Worm (Caenorhabditis elegans): ENCODE results near the gene fil-1.
"Not testable (repeated sequence)": the region's sequence is repeated elsewhere in the genome, so short reads cannot be mapped to it uniquely, and the experiment has no call there.

fil-1 gene

ce11 chrV:15020229-15020628 lies 26.6 kb downstream of the fil-1 start, which contains the start of gene F14H8.2:
Gene F14H8.2, minus strand, starts transcription at chrV:15020329.
- TF ChIP-seq nhr-2 (tag; optimal IDR thresholded peaks at IDR 0.05): no peak
- no peak for TF ChIP-seq mep-1 (tag; optimal IDR thresholded peaks at IDR 0.05)
- TF ChIP-seq drap-1 (GFP tag; optimal IDR thresholded peaks at IDR 0.05): no peak
- no peak for TF ChIP-seq ham-2 (GFP tag; optimal IDR thresholded peaks at IDR 0.05)
- no peak for TF ChIP-seq ceh-39 (tag; optimal IDR thresholded peaks at IDR 0.05)
- no peak for TF ChIP-seq lin-32 (GFP tag; optimal IDR thresholded peaks at IDR 0.05)
- no peak for TF ChIP-seq hlh-1 (tag; optimal IDR thresholded peaks at IDR 0.05)
- TF ChIP-seq bed-3 (GFP tag; optimal IDR thresholded peaks at IDR 0.05): no peak
- no peak for TF ChIP-seq nhr-76 (tag; optimal IDR thresholded peaks at IDR 0.05)
- no peak for TF ChIP-seq nhr-12 (tag; optimal IDR thresholded peaks at IDR 0.05)
- TF ChIP-seq tbx-8 (GFP tag; optimal IDR thresholded peaks at IDR 0.05): no peak
- TF ChIP-seq cnd-1 (tag; optimal IDR thresholded peaks at IDR 0.05): no peak
- TF ChIP-seq unc-39 (tag; optimal IDR thresholded peaks at IDR 0.05): no peak
- no peak for TF ChIP-seq ceh-43 (GFP tag; optimal IDR thresholded peaks at IDR 0.05)
- TF ChIP-seq nhr-237 (tag; optimal IDR thresholded peaks at IDR 0.05): no peak
- no peak for TF ChIP-seq mls-2 (tag; optimal IDR thresholded peaks at IDR 0.05)
- no peak for TF ChIP-seq pha-4 (tag; optimal IDR thresholded peaks at IDR 0.05)
- TF ChIP-seq sptf-1 (tag; optimal IDR thresholded peaks at IDR 0.05): no peak
- no peak for TF ChIP-seq ztf-11 (tag; optimal IDR thresholded peaks at IDR 0.05)

- TF ChIP-seq tbx-8 (GFP tag; optimal IDR thresholded peaks at IDR 0.05) (no peak), cnd-1 (tag; optimal IDR thresholded peaks at IDR 0.05) (no peak), ces-1 (GFP tag; optimal IDR thresholded peaks at IDR 0.05) (no peak), flh-1 (GFP tag; optimal IDR thresholded peaks at IDR 0.05) (no peak), mab-5 (tag; optimal IDR thresholded peaks at IDR 0.05) (no peak), ham-2 (GFP tag; optimal IDR thresholded peaks at IDR 0.05) (no peak), drap-1 (GFP tag; optimal IDR thresholded peaks at IDR 0.05) (no peak), zip-8 (tag; optimal IDR thresholded peaks at IDR 0.05) (no peak), mls-2 (tag; optimal IDR thresholded peaks at IDR 0.05) (no peak), hlh-1 (tag; optimal IDR thresholded peaks at IDR 0.05) (no peak), pha-4 (tag; optimal IDR thresholded peaks at IDR 0.05) (no peak), elt-1 (tag; optimal IDR thresholded peaks at IDR 0.05; ENCODE audit: borderline replicate concordance, insufficient read depth) (no peak), M03D4.4 (tag; optimal IDR thresholded peaks at IDR 0.05) (no peak), mep-1 (tag; optimal IDR thresholded peaks at IDR 0.05) (no peak), nhr-12 (tag; optimal IDR thresholded peaks at IDR 0.05) (no peak)
These were observed 27.1 kb downstream of the fil-1 start, which contains the start of gene F14H8.5 for ce11 chrV:15020732-15021131. Gene F14H8.5, plus strand, starts transcription at chrV:15021032.

- no peak for TF ChIP-seq lsy-2 (tag; optimal IDR thresholded peaks at IDR 0.05)
- TF ChIP-seq ceh-83 (GFP tag; optimal IDR thresholded peaks at IDR 0.05): no peak
- no peak for TF ChIP-seq unc-62 (GFP tag; optimal IDR thresholded peaks at IDR 0.05)
- TF ChIP-seq flh-1 (GFP tag; optimal IDR thresholded peaks at IDR 0.05): no peak
These were observed 29.9 kb downstream of the fil-1 start, which contains the start of gene F14H8.4 for ce11 chrV:15023544-15023943. Gene F14H8.4, plus strand, starts transcription at chrV:15023844.

ce11 chrV:15028896-15029519 lies 35.4 kb downstream of the fil-1 start, which contains the start of gene F14H8.8:
Gene F14H8.8, plus strand, starts transcription at chrV:15029469.
- no peak for TF ChIP-seq ces-1 (GFP tag; optimal IDR thresholded peaks at IDR 0.05)
- peak; percentile 35 for TF ChIP-seq ceh-43 (GFP tag; optimal IDR thresholded peaks at IDR 0.05)
- peak; percentile 61 for TF ChIP-seq drap-1 (GFP tag; optimal IDR thresholded peaks at IDR 0.05)
- TF ChIP-seq sptf-1 (tag; optimal IDR thresholded peaks at IDR 0.05): no peak
- TF ChIP-seq ceh-39 (tag; optimal IDR thresholded peaks at IDR 0.05): peak; percentile 36
- TF ChIP-seq mep-1 (tag; optimal IDR thresholded peaks at IDR 0.05): peak; percentile 28
- TF ChIP-seq nhr-12 (tag; optimal IDR thresholded peaks at IDR 0.05): no peak
- peak; percentile 2 for TF ChIP-seq nhr-2 (tag; optimal IDR thresholded peaks at IDR 0.05)

ce11 chrV:15031373-15031772 lies 37.7 kb downstream of the fil-1 start, which contains the start of gene cng-1:
Gene cng-1, minus strand, starts transcription at chrV:15031473.
- TF ChIP-seq ceh-83 (GFP tag; optimal IDR thresholded peaks at IDR 0.05); elt-3 (tag; optimal IDR thresholded peaks at IDR 0.05); ztf-11 (tag; optimal IDR thresholded peaks at IDR 0.05): not testable (repeated sequence)

Measured in whole organism, mixed stage, embryonic.